Fruit fly (Drosophila melanogaster) whole organism, embryonic: ENCODE data around the gene VhaAC45RP.

Experiments
- Abd-B ChIP-seq: fragments of 200-800 bp; sonication (Bioruptor generic); optimal IDR thresholded peaks from 2 replicates; lab custom pipeline; 2018; ENCODE audit warnings: missing biosample characterization, mild to moderate bottlenecking, missing genetic modification characterization, moderate library complexity
- Atf3 ChIP-seq: fragments of 200-800 bp; sonication (Bioruptor generic); optimal IDR thresholded peaks from 3 replicates; lab custom pipeline; 2016; ENCODE audit warnings: missing biosample characterization, missing genetic modification characterization
- CG10147 ChIP-seq: fragments of 200-800 bp; sonication (Bioruptor generic); optimal IDR thresholded peaks from 2 replicates; lab custom pipeline; 2019; ENCODE audit warnings: missing biosample characterization, mild to moderate bottlenecking, missing genetic modification characterization, moderate library complexity
- CG10274 ChIP-seq: fragments of 200-800 bp; sonication (Bioruptor generic); optimal IDR thresholded peaks from 3 replicates; lab custom pipeline; 2017; ENCODE audit warnings: missing biosample characterization, mild to moderate bottlenecking, missing genetic modification characterization
- CG10431 ChIP-seq: fragments of 200-800 bp; sonication (Bioruptor generic); optimal IDR thresholded peaks from 3 replicates; lab custom pipeline; 2018; ENCODE audit warnings: missing biosample characterization, mild to moderate bottlenecking, missing genetic modification characterization
- CG12219 ChIP-seq: fragments of 200-800 bp; sonication (Bioruptor generic); optimal IDR thresholded peaks from 3 replicates; lab custom pipeline; 2018; ENCODE audit warnings: missing biosample characterization, mild to moderate bottlenecking, missing genetic modification characterization
- CG12769 ChIP-seq: fragments of 200-800 bp; sonication (Bioruptor generic); optimal IDR thresholded peaks from 2 replicates; lab custom pipeline; 2019; ENCODE audit warnings: missing biosample characterization, mild to moderate bottlenecking, missing genetic modification characterization, moderate library complexity
- CG13894 ChIP-seq: fragments of 200-800 bp; sonication (Bioruptor generic); optimal IDR thresholded peaks from 3 replicates; lab custom pipeline; 2018; ENCODE audit warnings: missing biosample characterization, mild to moderate bottlenecking, missing genetic modification characterization, moderate library complexity
- CG14710 ChIP-seq: fragments of 200-800 bp; sonication (Bioruptor generic); optimal IDR thresholded peaks from 3 replicates; lab custom pipeline; 2019; ENCODE audit warnings: missing biosample characterization, mild to moderate bottlenecking, missing genetic modification characterization, moderate library complexity
- CG14965 ChIP-seq: fragments of 200-800 bp; sonication (Bioruptor generic); optimal IDR thresholded peaks from 2 replicates; lab custom pipeline; 2016; ENCODE audit warnings: missing biosample characterization, missing genetic modification characterization, borderline replicate concordance
- CG18476 ChIP-seq: fragments of 200-800 bp; sonication (Bioruptor generic); optimal IDR thresholded peaks from 2 replicates; lab custom pipeline; 2016; ENCODE audit warnings: missing biosample characterization, mild to moderate bottlenecking, missing genetic modification characterization
- CG2712 ChIP-seq: fragments of 200-800 bp; optimal IDR thresholded peaks from 3 replicates; lab custom pipeline; 2019; ENCODE audit warnings: missing biosample characterization, mild to moderate bottlenecking, missing genetic modification characterization, moderate library complexity
- CG30403 ChIP-seq: fragments of 200-800 bp; sonication (Bioruptor generic); optimal IDR thresholded peaks from 3 replicates; lab custom pipeline; 2016; ENCODE audit warnings: missing biosample characterization, missing genetic modification characterization
- CG33557 ChIP-seq: fragments of 200-800 bp; sonication (Bioruptor generic); optimal IDR thresholded peaks from 2 replicates; lab custom pipeline; 2019; ENCODE audit warnings: missing biosample characterization, mild to moderate bottlenecking, missing genetic modification characterization, moderate library complexity
- CG6254 ChIP-seq: fragments of 200-800 bp; sonication (Bioruptor generic); optimal IDR thresholded peaks from 3 replicates; lab custom pipeline; 2017; ENCODE audit warnings: mild to moderate bottlenecking, missing biosample characterization, missing genetic modification reagents, missing genetic modification characterization
- CG8359 ChIP-seq: fragments of 200-800 bp; sonication (Bioruptor generic); optimal IDR thresholded peaks from 2 replicates; lab custom pipeline; 2017; ENCODE audit warnings: missing biosample characterization, mild to moderate bottlenecking, missing genetic modification characterization, borderline replicate concordance
- CTCF ChIP-seq: fragments of 200-800 bp; sonication (Bioruptor generic); optimal IDR thresholded peaks from 2 replicates; lab custom pipeline; 2017; ENCODE audit warnings: missing biosample characterization, mild to moderate bottlenecking, missing genetic modification characterization, moderate library complexity
- D ChIP-seq, 2 experiments: fragments of 200-800 bp in 1 of 2; fragments of >200 bp in 1 of 2; sonication (Bioruptor generic) in 1 of 2; optimal IDR thresholded peaks; 2 replicates in 1 of 2; 3 replicates in 1 of 2; lab custom pipeline; 2017; ENCODE audit warnings: mild to moderate bottlenecking in 1 of 2, missing biosample characterization in 1 of 2, missing genetic modification characterization in 1 of 2, missing genetic modification reagents in 1 of 2
- Deaf1 ChIP-seq: fragments of 200-800 bp; optimal IDR thresholded peaks from 3 replicates; lab custom pipeline; 2019; ENCODE audit warnings: missing biosample characterization, mild to moderate bottlenecking, missing genetic modification characterization, moderate library complexity
- Drgx ChIP-seq: fragments of 200-800 bp; sonication (Bioruptor generic); IDR thresholded peaks from 2 replicates; pipeline ENCODE4 v1.3.6; 2022; ENCODE audit warnings: missing biosample characterization, missing genetic modification characterization
- ERR ChIP-seq: fragments of 200-800 bp; sonication (Bioruptor generic); optimal IDR thresholded peaks from 2 replicates; lab custom pipeline; 2016; ENCODE audit warnings: missing biosample characterization, missing genetic modification characterization
- H15 ChIP-seq: fragments of 200-800 bp; sonication (Bioruptor generic); IDR thresholded peaks from 3 replicates; pipeline ENCODE4 v1.3.6; 2022; ENCODE audit warnings: missing biosample characterization, missing genetic modification characterization
- H2.0 ChIP-seq: fragments of 200-800 bp; sonication (Bioruptor generic); IDR thresholded peaks from 2 replicates; pipeline ENCODE4 v1.3.6; 2022; ENCODE audit warnings: missing biosample characterization, missing genetic modification characterization
- HHEX ChIP-seq: fragments of 200-800 bp; sonication (Bioruptor generic); optimal IDR thresholded peaks from 3 replicates; lab custom pipeline; 2017; ENCODE audit warnings: missing biosample characterization, mild to moderate bottlenecking, missing genetic modification characterization, missing genetic modification reagents
- Hand ChIP-seq: fragments of 200-800 bp; sonication (Bioruptor generic); optimal IDR thresholded peaks from 2 replicates; lab custom pipeline; 2017; ENCODE audit warnings: mild to moderate bottlenecking, missing biosample characterization, missing genetic modification reagents, missing genetic modification characterization
- Hmx ChIP-seq: fragments of 200-800 bp; sonication (Bioruptor generic); optimal IDR thresholded peaks from 2 replicates; lab custom pipeline; 2016; ENCODE audit warnings: missing biosample characterization, missing genetic modification characterization
- Kr ChIP-seq: fragments of 200-800 bp; sonication (Bioruptor generic); optimal IDR thresholded peaks from 2 replicates; lab custom pipeline; 2017; ENCODE audit warnings: missing biosample characterization, mild to moderate bottlenecking, missing genetic modification characterization
- Mad ChIP-seq: fragments of 200-800 bp; sonication (Bioruptor generic); optimal IDR thresholded peaks from 2 replicates; lab custom pipeline; 2016; ENCODE audit warnings: missing biosample characterization, missing genetic modification characterization
- Opbp ChIP-seq: fragments of 200-800 bp; sonication (Bioruptor generic); IDR thresholded peaks from 3 replicates; pipeline ENCODE4 v1.3.6; 2022; ENCODE audit warnings: missing biosample characterization, missing genetic modification characterization; ENCODE audit not compliant: partially characterized antibody
- Taf1 ChIP-seq: fragments of 200-800 bp; sonication (Bioruptor generic); IDR thresholded peaks from 2 replicates; pipeline ENCODE4 v1.3.6; 2022; ENCODE audit warnings: missing biosample characterization, missing genetic modification characterization
- ato ChIP-seq: fragments of 200-800 bp; sonication (Bioruptor generic); IDR thresholded peaks from 2 replicates; pipeline ENCODE4 v1.3.6; 2022; ENCODE audit warnings: missing biosample characterization, missing genetic modification characterization; ENCODE audit not compliant: partially characterized antibody
- cad ChIP-seq: fragments of >200 bp; optimal IDR thresholded peaks from 2 replicates; lab custom pipeline; 2017; ENCODE audit warnings: missing biosample characterization, missing genetic modification characterization
- cas ChIP-seq: fragments of 200-800 bp; sonication (Bioruptor generic); IDR thresholded peaks from 2 replicates; pipeline ENCODE4 v1.3.6; 2022; ENCODE audit warnings: missing biosample characterization, missing genetic modification characterization
- cwo ChIP-seq: fragments of 200-800 bp; sonication (Bioruptor generic); optimal IDR thresholded peaks from 3 replicates; lab custom pipeline; 2017; ENCODE audit warnings: missing biosample characterization, missing genetic modification characterization, mild to moderate bottlenecking, moderate library complexity, missing genetic modification reagents
- eyg ChIP-seq: fragments of 200-800 bp; sonication (Bioruptor generic); optimal IDR thresholded peaks from 3 replicates; lab custom pipeline; 2016; ENCODE audit warnings: missing biosample characterization, missing genetic modification characterization
- ftz-f1 ChIP-seq: fragments of 200-800 bp; sonication (Bioruptor generic); optimal IDR thresholded peaks from 2 replicates; lab custom pipeline; 2016; ENCODE audit warnings: missing biosample characterization, missing genetic modification characterization
- lab ChIP-seq: fragments of 200-800 bp; sonication (Bioruptor generic); optimal IDR thresholded peaks from 3 replicates; lab custom pipeline; 2017; ENCODE audit warnings: missing biosample characterization, missing genetic modification characterization, mild to moderate bottlenecking, moderate library complexity, missing genetic modification reagents
- lov ChIP-seq, 2 experiments: fragments of 200-800 bp in 1 of 2; fragments of >200 bp in 1 of 2; sonication (Bioruptor generic) in 1 of 2; IDR thresholded peaks in 1 of 2; optimal IDR thresholded peaks in 1 of 2; 2 replicates in 1 of 2; 3 replicates in 1 of 2; pipeline versions ENCODE4 v1.3.6 to Lab custom; 2017 to 2022; ENCODE audit warnings: missing biosample characterization in 1 of 2, missing genetic modification characterization in 1 of 2
- mirr ChIP-seq: fragments of 200-800 bp; sonication (Bioruptor generic); optimal IDR thresholded peaks from 3 replicates; lab custom pipeline; 2018; ENCODE audit warnings: missing biosample characterization, mild to moderate bottlenecking, missing genetic modification characterization
- pum ChIP-seq: fragments of 200-800 bp; sonication (Bioruptor generic); optimal IDR thresholded peaks from 2 replicates; lab custom pipeline; 2016; ENCODE audit warnings: missing biosample characterization, missing genetic modification characterization
- salm ChIP-seq: fragments of 200-800 bp; sonication (Bioruptor generic); optimal IDR thresholded peaks from 2 replicates; lab custom pipeline; 2018; ENCODE audit warnings: missing biosample characterization, mild to moderate bottlenecking, missing genetic modification characterization
- sc ChIP-seq, 3 experiments: fragments of >200 bp in 2 of 3; fragments of 200-800 bp in 1 of 3; sonication (Bioruptor generic) in 1 of 3; optimal IDR thresholded peaks; 2 replicates in 2 of 3; 3 replicates in 1 of 3; lab custom pipeline; 2017; ENCODE audit warnings: mild to moderate bottlenecking in 1 of 3, missing biosample characterization in 1 of 3, missing genetic modification characterization in 1 of 3, missing genetic modification reagents in 1 of 3
- sr ChIP-seq: fragments of 200-800 bp; sonication (Bioruptor generic); IDR thresholded peaks from 3 replicates; pipeline ENCODE4 v1.3.6; 2022; ENCODE audit warnings: missing biosample characterization, missing genetic modification characterization
- tll ChIP-seq, 2 experiments: fragments of 200-800 bp in 1 of 2; fragments of >200 bp in 1 of 2; sonication (Bioruptor generic) in 1 of 2; optimal IDR thresholded peaks; 2 replicates each; lab custom pipeline; 2017 to 2019; ENCODE audit warnings: missing biosample characterization in 2 of 2, missing genetic modification characterization in 2 of 2, mild to moderate bottlenecking in 1 of 2, moderate library complexity in 1 of 2
- trem ChIP-seq: fragments of 200-800 bp; optimal IDR thresholded peaks from 3 replicates; lab custom pipeline; 2019; ENCODE audit warnings: missing biosample characterization, mild to moderate bottlenecking, missing genetic modification characterization, moderate library complexity
- wek ChIP-seq: fragments of 200-800 bp; sonication (Bioruptor generic); optimal IDR thresholded peaks from 3 replicates; lab custom pipeline; 2018; ENCODE audit warnings: missing biosample characterization, mild to moderate bottlenecking, missing genetic modification characterization, moderate library complexity

Gene VhaAC45RP

DNA sequence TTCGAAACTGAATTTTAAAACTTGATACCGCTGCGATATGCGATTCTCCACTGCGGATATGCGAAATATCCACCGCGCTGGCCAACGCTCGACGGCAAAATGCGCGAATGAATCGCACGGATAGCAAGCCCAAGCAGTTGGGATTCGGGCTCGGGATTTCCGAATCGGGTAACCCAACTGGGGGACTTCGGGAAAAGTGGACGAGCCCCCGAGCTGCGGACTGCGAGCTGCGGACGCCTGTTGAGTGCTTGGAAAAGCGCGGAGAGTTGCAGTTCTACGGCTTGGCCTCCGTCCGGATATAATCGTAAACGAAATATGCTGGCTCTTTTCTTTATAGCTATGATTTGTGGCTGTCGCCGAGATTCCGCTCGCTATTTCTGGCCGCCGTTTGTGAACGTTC is 16.7 kb downstream of the VhaAC45RP start, which contains the start of gene AdoR:
Gene AdoR, minus strand, starts transcription at position 101 of the 400 bp plus-strand sequence.
- no peak for TF ChIP-seq cad
- TF ChIP-seq CG12219 (GFP tag; lab: Kevin White, UChicago): no peak
- TF ChIP-seq Deaf1 (tag; lab: Kevin White, UChicago): peak; percentile 83
- no peak for TF ChIP-seq Drgx (GFP tag; lab: Robert Waterston, UW)
- TF ChIP-seq CG10147: no peak
- no peak for TF ChIP-seq Hand (GFP tag; lab: Kevin White, UChicago)
- no peak for TF ChIP-seq CG14965
- peak; percentile 49 for TF ChIP-seq CG13894
- no peak for TF ChIP-seq CG8359 (GFP tag; lab: Kevin White, UChicago)
- TF ChIP-seq CG30403 (GFP tag; lab: Kevin White, UChicago): no peak
- TF ChIP-seq CTCF (GFP tag; lab: Kevin White, UChicago): no peak
- TF ChIP-seq ftz-f1 (GFP tag; lab: Kevin White, UChicago): no peak
- no peak for TF ChIP-seq cwo (GFP tag; lab: Kevin White, UChicago)
- TF ChIP-seq sc (optimal IDR thresholded peaks at IDR 0.05; lab: Kevin White, UChicago): no peak
- TF ChIP-seq sc (GFP tag; optimal IDR thresholded peaks at IDR 0.05; lab: Kevin White, UChicago): no peak
- TF ChIP-seq H2.0 (GFP tag; lab: Robert Waterston, UW): no peak
- TF ChIP-seq CG12769 (tag; lab: Kevin White, UChicago): peak; percentile 7
- no peak for TF ChIP-seq cas (GFP tag; lab: Robert Waterston, UW)
- TF ChIP-seq ERR (GFP tag; lab: Kevin White, UChicago): no peak
- no peak for TF ChIP-seq HHEX
- TF ChIP-seq Opbp (GFP tag; lab: Robert Waterston, UW): no peak
- no peak for TF ChIP-seq mirr (GFP tag; lab: Kevin White, UChicago)
- TF ChIP-seq sr (GFP tag; lab: Robert Waterston, UW): no peak
- no peak for TF ChIP-seq CG6254 (GFP tag; lab: Kevin White, UChicago)
- no peak for TF ChIP-seq lov (optimal IDR thresholded peaks at IDR 0.05; lab: Kevin White, UChicago)
- no peak for TF ChIP-seq lov (GFP tag; IDR thresholded peaks at IDR 0.05; lab: Robert Waterston, UW)
- no peak for TF ChIP-seq ato
- no peak for TF ChIP-seq CG10431
- TF ChIP-seq eyg: no peak

- TF ChIP-seq Abd-B (GFP tag; lab: Kevin White, UChicago) (no peak), D (optimal IDR thresholded peaks at IDR 0.05; lab: Kevin White, UChicago) (no peak), D (GFP tag; optimal IDR thresholded peaks at IDR 0.05; lab: Kevin White, UChicago) (no peak), Kr (no peak), CG14710 (tag; lab: Kevin White, UChicago) (no peak), salm (tag; lab: Kevin White, UChicago) (no peak), CG2712 (tag; lab: Kevin White, UChicago) (no peak), tll (GFP tag; optimal IDR thresholded peaks at IDR 0.05; lab: Kevin White, UChicago) (no peak), Atf3 (GFP tag; lab: Kevin White, UChicago) (no peak), wek (GFP tag; lab: Kevin White, UChicago) (no peak), trem (no peak), Hmx (GFP tag; lab: Kevin White, UChicago) (no peak), CG10274 (GFP tag; lab: Kevin White, UChicago) (no peak), CG33557 (GFP tag; lab: Kevin White, UChicago) (no peak), CG6254 (GFP tag; lab: Kevin White, UChicago) (no peak), pum (no peak), sc (optimal IDR thresholded peaks at IDR 0.05; lab: Kevin White, UChicago) (no peak), sc (GFP tag; optimal IDR thresholded peaks at IDR 0.05; lab: Kevin White, UChicago) (no peak), lab (GFP tag; lab: Kevin White, UChicago) (peak; percentile 46), H15 (GFP tag; lab: Robert Waterston, UW) (no peak), CG18476 (GFP tag; lab: Kevin White, UChicago) (no peak), Taf1 (GFP tag; lab: Robert Waterston, UW) (no peak), Mad (no peak), CG13894 (no peak)
These were observed 31.9 kb downstream of the VhaAC45RP start, which contains the start of gene Tpi for dm6 chr3R:30134063-30135047. Gene Tpi (minus strand): TSS chr3R:30134599.
